Worm (Caenorhabditis elegans) whole organism, L3 larva: Measurements from ENCODE around the gene asp-14.

Experiments
- R02D3.7 ChIP-seq: fragments of 150-350 bp; optimal IDR thresholded peaks from 2 replicates; lab custom pipeline; 2014; ENCODE audit warnings: missing biosample characterization, missing genetic modification characterization
- ZK546.5 ChIP-seq: sonication (generic microtip); optimal IDR thresholded peaks from 2 replicates; lab custom pipeline; 2017; ENCODE audit warnings: missing biosample characterization, missing genetic modification characterization
- aly-2 ChIP-seq: fragments of 150-350 bp; optimal IDR thresholded peaks from 2 replicates; lab custom pipeline; 2014; ENCODE audit warnings: missing biosample characterization, missing genetic modification characterization
- ama-1 ChIP-seq: fragments of 150-350 bp; optimal IDR thresholded peaks from 2 replicates; lab custom pipeline; 2018
- ceh-16 ChIP-seq: sonication (generic microtip); optimal IDR thresholded peaks from 2 replicates; lab custom pipeline; 2017; ENCODE audit warnings: missing biosample characterization, missing genetic modification characterization
- ceh-28 ChIP-seq: fragments of 150-350 bp; optimal IDR thresholded peaks from 2 replicates; lab custom pipeline; 2014; ENCODE audit warnings: missing biosample characterization, missing genetic modification reagents, missing genetic modification characterization
- ceh-82 ChIP-seq: fragments of 150-350 bp; optimal IDR thresholded peaks from 2 replicates; lab custom pipeline; 2014; ENCODE audit warnings: missing biosample characterization, missing genetic modification characterization
- ceh-9 ChIP-seq: sonication (generic microtip); optimal IDR thresholded peaks from 2 replicates; lab custom pipeline; 2018; ENCODE audit warnings: missing biosample characterization, missing genetic modification characterization
- daf-12 ChIP-seq: fragments of 150-350 bp; optimal IDR thresholded peaks from 2 replicates; lab custom pipeline; 2014; ENCODE audit warnings: missing biosample characterization, missing genetic modification reagents, missing genetic modification characterization
- egl-5 ChIP-seq: fragments of 150-350 bp; optimal IDR thresholded peaks from 2 replicates; lab custom pipeline; 2017; ENCODE audit warnings: missing biosample characterization, missing genetic modification reagents, missing genetic modification characterization, inconsistent platforms
- elt-2 ChIP-seq: sonication (generic microtip); optimal IDR thresholded peaks from 2 replicates; lab custom pipeline; 2016; ENCODE audit warnings: missing genetic modification reagents, mild to moderate bottlenecking, missing genetic modification characterization, missing compliant biosample characterization
- elt-3 ChIP-seq, 3 experiments: fragments of 150-350 bp in 1 of 3; sonication (generic microtip) in 2 of 3; optimal IDR thresholded peaks; 2 replicates in 2 of 3; 4 replicates in 1 of 3; lab custom pipeline; 2014 to 2017; ENCODE audit warnings: missing biosample characterization in 3 of 3, missing genetic modification characterization in 3 of 3
- fkh-10 ChIP-seq: sonication (generic microtip); optimal IDR thresholded peaks from 2 replicates; lab custom pipeline; 2017; ENCODE audit warnings: missing biosample characterization, missing genetic modification reagents, missing genetic modification characterization
- fkh-2 ChIP-seq: fragments of 150-350 bp; optimal IDR thresholded peaks from 2 replicates; lab custom pipeline; 2014; ENCODE audit warnings: missing biosample characterization, missing genetic modification reagents, missing genetic modification characterization
- hmg-11 ChIP-seq: sonication (generic microtip); optimal IDR thresholded peaks from 2 replicates; lab custom pipeline; 2016; ENCODE audit warnings: missing genetic modification characterization, missing compliant biosample characterization
- jun-1 ChIP-seq: fragments of 150-350 bp; optimal IDR thresholded peaks from 2 replicates; lab custom pipeline; 2014; ENCODE audit warnings: missing biosample characterization, missing genetic modification reagents, missing genetic modification characterization
- lin-15B ChIP-seq: fragments of 150-350 bp; optimal IDR thresholded peaks from 2 replicates; lab custom pipeline; 2014; ENCODE audit warnings: missing biosample characterization, missing genetic modification characterization
- lin-39 ChIP-seq: fragments of 150-350 bp; optimal IDR thresholded peaks from 2 replicates; lab custom pipeline; 2018; ENCODE audit warnings: missing biosample characterization, missing genetic modification reagents, missing genetic modification characterization
- mml-1 ChIP-seq: fragments of 150-350 bp; sonication (generic microtip); optimal IDR thresholded peaks from 3 replicates; lab custom pipeline; 2014; ENCODE audit warnings: missing biosample characterization, missing genetic modification characterization
- nhr-11 ChIP-seq: fragments of 150-350 bp; optimal IDR thresholded peaks from 2 replicates; lab custom pipeline; 2014; ENCODE audit warnings: missing biosample characterization, missing genetic modification characterization
- nhr-23 ChIP-seq: fragments of 150-350 bp; optimal IDR thresholded peaks from 2 replicates; lab custom pipeline; 2014; ENCODE audit warnings: missing biosample characterization, missing genetic modification reagents, missing genetic modification characterization
- nhr-237 ChIP-seq: fragments of 150-350 bp; optimal IDR thresholded peaks from 2 replicates; lab custom pipeline; 2014; ENCODE audit warnings: missing biosample characterization, missing genetic modification characterization
- nhr-28 ChIP-seq: fragments of 150-350 bp; optimal IDR thresholded peaks from 2 replicates; lab custom pipeline; 2014; ENCODE audit warnings: missing biosample characterization, missing genetic modification characterization
- nhr-43 ChIP-seq: sonication (generic microtip); optimal IDR thresholded peaks from 2 replicates; lab custom pipeline; 2016; ENCODE audit warnings: mild to moderate bottlenecking, missing genetic modification characterization, missing compliant biosample characterization; ENCODE audit not compliant: poor library complexity, severe bottlenecking
- nhr-67 ChIP-seq: fragments of 150-350 bp; optimal IDR thresholded peaks from 2 replicates; lab custom pipeline; 2014; ENCODE audit warnings: missing biosample characterization, missing genetic modification characterization
- pha-4 ChIP-seq: fragments of 150-350 bp; optimal IDR thresholded peaks from 2 replicates; lab custom pipeline; 2014; ENCODE audit warnings: missing biosample characterization, missing genetic modification reagents, missing genetic modification characterization
- pqm-1 ChIP-seq: fragments of 150-350 bp; optimal IDR thresholded peaks from 2 replicates; lab custom pipeline; 2017; ENCODE audit warnings: missing biosample characterization, missing genetic modification characterization, inconsistent platforms
- sea-2 ChIP-seq: fragments of 150-350 bp; sonication (generic microtip); optimal IDR thresholded peaks from 4 replicates; lab custom pipeline; 2014; ENCODE audit warnings: missing biosample characterization, missing genetic modification reagents, missing genetic modification characterization
- skn-1 ChIP-seq: fragments of 150-350 bp; optimal IDR thresholded peaks from 2 replicates; lab custom pipeline; 2014; ENCODE audit warnings: missing biosample characterization, missing genetic modification characterization
- snpc-4 ChIP-seq: fragments of 150-350 bp; optimal IDR thresholded peaks from 2 replicates; lab custom pipeline; 2014; ENCODE audit warnings: missing biosample characterization, missing genetic modification characterization
- tbx-2 ChIP-seq: sonication (generic microtip); optimal IDR thresholded peaks from 2 replicates; lab custom pipeline; 2016; ENCODE audit warnings: mild to moderate bottlenecking, missing genetic modification characterization, missing compliant biosample characterization
- unc-39 ChIP-seq: sonication (generic microtip); optimal IDR thresholded peaks from 4 replicates; lab custom pipeline; 2017; ENCODE audit warnings: missing biosample characterization, missing genetic modification characterization
- unc-62 ChIP-seq: fragments of 150-350 bp; sonication (generic microtip); optimal IDR thresholded peaks from 4 replicates; lab custom pipeline; 2014; ENCODE audit warnings: missing biosample characterization, missing genetic modification reagents, missing genetic modification characterization
- zag-1 ChIP-seq: fragments of 150-350 bp; optimal IDR thresholded peaks from 2 replicates; lab custom pipeline; 2014; ENCODE audit warnings: missing biosample characterization, missing genetic modification characterization
- ztf-11 ChIP-seq: fragments of 150-350 bp; optimal IDR thresholded peaks from 2 replicates; lab custom pipeline; 2014; ENCODE audit warnings: missing biosample characterization, missing genetic modification characterization

asp-14 gene

DNA sequence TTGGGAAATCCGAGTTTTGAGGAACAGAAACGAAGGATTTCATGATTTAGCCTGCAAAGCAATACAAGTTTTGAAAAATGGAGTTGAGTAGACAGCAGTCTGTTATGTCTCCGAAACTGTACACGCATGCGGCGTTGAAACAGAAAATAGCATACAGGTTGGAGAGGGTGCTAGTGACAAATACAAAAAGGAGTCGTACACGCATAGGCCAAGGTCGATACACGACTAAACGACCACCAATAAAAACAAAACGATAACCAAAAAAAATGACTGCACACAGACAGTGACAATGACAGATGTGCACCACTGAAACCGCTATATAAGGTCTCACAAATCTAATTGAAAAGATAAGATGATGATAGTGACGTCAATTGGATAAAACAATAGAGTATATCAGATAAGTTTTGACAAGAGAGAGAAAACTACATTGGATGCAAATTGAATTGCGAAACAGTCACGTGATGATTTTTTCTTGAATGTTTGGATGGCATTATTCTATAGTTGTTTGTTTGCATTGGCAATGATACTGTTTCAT lies 2.5 kb upstream of the asp-14 start, which contains the start of gene fah-1 (continued):
- no peak for TF ChIP-seq R02D3.7 (tag; lab: Kevin White, UChicago)
- no peak for TF ChIP-seq tbx-2 (tag; lab: Kevin White, UChicago)
- TF ChIP-seq sea-2: no peak
- peak; percentile 55 for TF ChIP-seq jun-1
- no peak for TF ChIP-seq fkh-2 (tag; lab: Kevin White, UChicago)
- TF ChIP-seq nhr-23 (tag; lab: Kevin White, UChicago): peak; percentile 67
- TF ChIP-seq nhr-237 (tag; lab: Kevin White, UChicago): no peak
- TF ChIP-seq lin-15B (tag; lab: Kevin White, UChicago): no peak
- TF ChIP-seq egl-5 (tag; lab: Kevin White, UChicago): no peak
- peak; percentile 20 for TF ChIP-seq skn-1 (tag; lab: Kevin White, UChicago)
- TF ChIP-seq ZK546.5: no peak
- no peak for TF ChIP-seq nhr-28 (tag; lab: Kevin White, UChicago)
- peak; percentile 64 for TF ChIP-seq nhr-43 (tag; lab: Kevin White, UChicago)

DNA sequence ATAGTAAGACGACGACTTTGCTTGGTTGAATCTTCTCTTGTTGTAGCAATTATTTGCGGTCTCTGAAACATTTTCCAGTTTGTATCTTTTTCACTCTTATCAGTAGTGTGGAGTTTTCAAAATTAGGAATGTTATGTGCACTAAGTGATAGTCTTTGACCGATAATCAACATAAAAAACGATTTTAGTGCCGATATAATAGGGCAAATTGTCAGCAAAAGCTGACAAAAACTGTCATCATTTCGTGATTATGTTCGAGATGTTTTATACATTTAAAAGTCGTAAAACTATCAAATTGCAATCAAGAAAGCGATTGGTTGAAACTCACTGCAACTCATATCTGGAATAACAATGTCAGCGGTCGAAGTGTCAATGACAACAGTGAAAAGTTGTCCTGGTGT lies 1.2 kb downstream of the asp-14 start:
- TF ChIP-seq pha-4 (no peak), ceh-28 (tag; lab: Kevin White, UChicago) (no peak), jun-1 (no peak), pqm-1 (tag; lab: Kevin White, UChicago) (peak; percentile 32), fkh-10 (GFP tag; lab: Kevin White, UChicago) (no peak), ceh-9 (tag; lab: Kevin White, UChicago) (no peak), nhr-237 (tag; lab: Kevin White, UChicago) (no peak), skn-1 (tag; lab: Kevin White, UChicago) (peak; percentile 91), zag-1 (tag; lab: Kevin White, UChicago) (no peak), elt-2 (peak; percentile 86)

DNA sequence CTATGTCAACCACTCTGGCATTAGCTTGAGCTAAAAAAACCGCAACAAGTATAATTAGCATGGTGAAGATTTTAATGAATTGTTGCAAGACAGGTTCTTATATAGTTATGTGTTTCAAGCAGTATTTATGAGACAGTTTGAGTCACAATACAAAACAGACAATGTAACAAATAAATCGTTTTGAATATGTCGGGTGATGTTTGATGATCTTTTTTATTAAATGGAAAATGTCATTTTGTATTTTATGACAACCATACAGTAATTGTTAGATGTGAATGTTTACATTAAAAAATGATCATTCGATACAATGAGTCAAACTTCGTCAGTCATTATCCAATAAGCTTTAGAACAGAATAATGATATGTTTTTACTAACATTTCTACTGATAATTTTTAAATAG lies 3.1 kb downstream of the asp-14 start, which contains the start of gene K10C2.7:
Gene K10C2.7 (minus strand): TSS at position 101 of the 400 bp plus-strand sequence.
- no peak for TF ChIP-seq mml-1 (tag; lab: Kevin White, UChicago)
- no peak for TF ChIP-seq ama-1 (lab: Kevin White, UChicago)
- TF ChIP-seq jun-1: no peak
- TF ChIP-seq daf-12: no peak
- no peak for TF ChIP-seq unc-39 (tag; lab: Kevin White, UChicago)
- TF ChIP-seq ceh-28 (tag; lab: Kevin White, UChicago): no peak
- no peak for TF ChIP-seq lin-39
- TF ChIP-seq ceh-16 (tag; lab: Kevin White, UChicago): no peak
- TF ChIP-seq fkh-10 (GFP tag; lab: Kevin White, UChicago): no peak
- TF ChIP-seq ZK546.5: no peak
- no peak for TF ChIP-seq ztf-11 (tag; lab: Kevin White, UChicago)
- no peak for TF ChIP-seq nhr-67 (tag; lab: Kevin White, UChicago)
- no peak for TF ChIP-seq snpc-4 (tag; lab: Kevin White, UChicago)
- no peak for TF ChIP-seq aly-2
- TF ChIP-seq nhr-43 (tag; lab: Kevin White, UChicago): no peak
- no peak for TF ChIP-seq elt-3 (tag; optimal IDR thresholded peaks at IDR 0.05; lab: Kevin White, UChicago)
- TF ChIP-seq ceh-82 (tag; lab: Kevin White, UChicago): no peak
- TF ChIP-seq ceh-9 (tag; lab: Kevin White, UChicago): no peak
- no peak for TF ChIP-seq zag-1 (tag; lab: Kevin White, UChicago)

DNA sequence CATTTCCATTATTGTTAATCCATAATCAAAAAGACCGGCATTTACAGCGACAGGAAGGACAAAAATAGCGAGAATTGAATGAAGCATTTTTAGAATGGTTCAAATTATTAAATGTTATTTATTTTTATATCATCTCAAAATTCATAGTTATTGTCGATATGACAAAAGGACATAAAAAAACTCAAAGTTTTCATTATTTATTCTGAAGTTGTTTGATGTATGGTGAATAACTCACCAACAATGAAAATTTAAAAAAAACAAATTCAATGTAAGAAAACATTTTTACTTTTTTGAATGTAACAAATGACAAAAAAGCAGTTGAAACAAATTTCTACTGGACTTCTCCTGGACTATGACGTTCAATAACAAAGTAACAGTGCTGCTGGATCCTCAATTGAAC lies 6.0 kb downstream of the asp-14 start, which contains the start of gene K10C2.14:
Gene K10C2.14 (minus strand): TSS at position 101 of the 400 bp plus-strand sequence.
- TF ChIP-seq pha-4 (no peak), elt-3 (tag; optimal IDR thresholded peaks at IDR 0.05; lab: Kevin White, UChicago) (no peak), nhr-11 (tag; lab: Kevin White, UChicago) (no peak), unc-62 (GFP tag; lab: Kevin White, UChicago) (no peak), hmg-11 (no peak), ceh-9 (tag; lab: Kevin White, UChicago) (no peak)
- TF ChIP-seq, all 47 proteins: peak for 0
